Worm (Caenorhabditis elegans) whole organism, L3 larva: ENCODE data around the gene clec-126.

Experiments
- R02D3.7 ChIP-seq: fragments of 150-350 bp; optimal IDR thresholded peaks from 2 replicates; lab custom pipeline; 2014; ENCODE audit warnings: missing biosample characterization, missing genetic modification characterization
- ZK546.5 ChIP-seq: sonication (generic microtip); optimal IDR thresholded peaks from 2 replicates; lab custom pipeline; 2017; ENCODE audit warnings: missing biosample characterization, missing genetic modification characterization
- aly-2 ChIP-seq: fragments of 150-350 bp; optimal IDR thresholded peaks from 2 replicates; lab custom pipeline; 2014; ENCODE audit warnings: missing biosample characterization, missing genetic modification characterization
- ama-1 ChIP-seq: fragments of 150-350 bp; optimal IDR thresholded peaks from 2 replicates; lab custom pipeline; 2018
- ceh-16 ChIP-seq: sonication (generic microtip); optimal IDR thresholded peaks from 2 replicates; lab custom pipeline; 2017; ENCODE audit warnings: missing biosample characterization, missing genetic modification characterization
- ceh-9 ChIP-seq: sonication (generic microtip); optimal IDR thresholded peaks from 2 replicates; lab custom pipeline; 2018; ENCODE audit warnings: missing biosample characterization, missing genetic modification characterization
- daf-12 ChIP-seq: fragments of 150-350 bp; optimal IDR thresholded peaks from 2 replicates; lab custom pipeline; 2014; ENCODE audit warnings: missing biosample characterization, missing genetic modification reagents, missing genetic modification characterization
- egl-27 ChIP-seq: sonication (generic microtip); optimal IDR thresholded peaks from 4 replicates; lab custom pipeline; 2017; ENCODE audit warnings: missing biosample characterization, missing genetic modification reagents, missing genetic modification characterization
- egl-5 ChIP-seq: fragments of 150-350 bp; optimal IDR thresholded peaks from 2 replicates; lab custom pipeline; 2017; ENCODE audit warnings: missing biosample characterization, missing genetic modification reagents, missing genetic modification characterization, inconsistent platforms
- elt-1 ChIP-seq: fragments of 150-350 bp; optimal IDR thresholded peaks from 2 replicates; lab custom pipeline; 2014; ENCODE audit warnings: missing biosample characterization, missing genetic modification characterization
- elt-2 ChIP-seq: sonication (generic microtip); optimal IDR thresholded peaks from 2 replicates; lab custom pipeline; 2016; ENCODE audit warnings: missing genetic modification reagents, mild to moderate bottlenecking, missing genetic modification characterization, missing compliant biosample characterization
- elt-3 ChIP-seq, 3 experiments: fragments of 150-350 bp in 1 of 3; sonication (generic microtip) in 2 of 3; optimal IDR thresholded peaks; 2 replicates in 2 of 3; 4 replicates in 1 of 3; lab custom pipeline; 2014 to 2017; ENCODE audit warnings: missing biosample characterization in 3 of 3, missing genetic modification characterization in 3 of 3
- eor-1 ChIP-seq, 2 experiments: fragments of 150-350 bp; optimal IDR thresholded peaks; 2 replicates each; lab custom pipeline; 2014 to 2018; ENCODE audit warnings: missing biosample characterization in 2 of 2, missing genetic modification characterization in 2 of 2
- fkh-10 ChIP-seq: sonication (generic microtip); optimal IDR thresholded peaks from 2 replicates; lab custom pipeline; 2017; ENCODE audit warnings: missing biosample characterization, missing genetic modification reagents, missing genetic modification characterization
- fkh-2 ChIP-seq: fragments of 150-350 bp; optimal IDR thresholded peaks from 2 replicates; lab custom pipeline; 2014; ENCODE audit warnings: missing biosample characterization, missing genetic modification reagents, missing genetic modification characterization
- fos-1 ChIP-seq: fragments of 150-350 bp; optimal IDR thresholded peaks from 2 replicates; lab custom pipeline; 2014; ENCODE audit warnings: missing biosample characterization, missing genetic modification characterization
- hmg-11 ChIP-seq: sonication (generic microtip); optimal IDR thresholded peaks from 2 replicates; lab custom pipeline; 2016; ENCODE audit warnings: missing genetic modification characterization, missing compliant biosample characterization
- lin-15B ChIP-seq: fragments of 150-350 bp; optimal IDR thresholded peaks from 2 replicates; lab custom pipeline; 2014; ENCODE audit warnings: missing biosample characterization, missing genetic modification characterization
- lin-39 ChIP-seq: fragments of 150-350 bp; optimal IDR thresholded peaks from 2 replicates; lab custom pipeline; 2018; ENCODE audit warnings: missing biosample characterization, missing genetic modification reagents, missing genetic modification characterization
- lsy-12 ChIP-seq: sonication (generic microtip); optimal IDR thresholded peaks from 2 replicates; lab custom pipeline; 2016; ENCODE audit warnings: mild to moderate bottlenecking, missing genetic modification characterization, missing compliant biosample characterization
- mdl-1 ChIP-seq: fragments of 150-350 bp; optimal IDR thresholded peaks from 2 replicates; lab custom pipeline; 2014; ENCODE audit warnings: missing biosample characterization, missing genetic modification characterization
- mml-1 ChIP-seq: fragments of 150-350 bp; sonication (generic microtip); optimal IDR thresholded peaks from 3 replicates; lab custom pipeline; 2014; ENCODE audit warnings: missing biosample characterization, missing genetic modification characterization
- nfya-1 ChIP-seq: sonication (generic microtip); optimal IDR thresholded peaks from 2 replicates; lab custom pipeline; 2017; ENCODE audit warnings: missing genetic modification characterization, mild to moderate bottlenecking, missing compliant biosample characterization, antibody characterized with exemption, moderate library complexity; ENCODE audit not compliant: insufficient read depth
- nhr-11 ChIP-seq: fragments of 150-350 bp; optimal IDR thresholded peaks from 2 replicates; lab custom pipeline; 2014; ENCODE audit warnings: missing biosample characterization, missing genetic modification characterization
- nhr-12 ChIP-seq: fragments of 150-350 bp; optimal IDR thresholded peaks from 2 replicates; lab custom pipeline; 2014; ENCODE audit warnings: missing biosample characterization, missing genetic modification characterization
- nhr-23 ChIP-seq: fragments of 150-350 bp; optimal IDR thresholded peaks from 2 replicates; lab custom pipeline; 2014; ENCODE audit warnings: missing biosample characterization, missing genetic modification reagents, missing genetic modification characterization
- nhr-237 ChIP-seq: fragments of 150-350 bp; optimal IDR thresholded peaks from 2 replicates; lab custom pipeline; 2014; ENCODE audit warnings: missing biosample characterization, missing genetic modification characterization
- nhr-25 ChIP-seq: sonication (generic microtip); optimal IDR thresholded peaks from 2 replicates; lab custom pipeline; 2017; ENCODE audit warnings: missing biosample characterization, missing genetic modification characterization
- nhr-28 ChIP-seq: fragments of 150-350 bp; optimal IDR thresholded peaks from 2 replicates; lab custom pipeline; 2014; ENCODE audit warnings: missing biosample characterization, missing genetic modification characterization
- nhr-43 ChIP-seq: sonication (generic microtip); optimal IDR thresholded peaks from 2 replicates; lab custom pipeline; 2016; ENCODE audit warnings: mild to moderate bottlenecking, missing genetic modification characterization, missing compliant biosample characterization; ENCODE audit not compliant: poor library complexity, severe bottlenecking
- nhr-76 ChIP-seq: fragments of 150-350 bp; sonication (generic microtip); optimal IDR thresholded peaks from 5 replicates; lab custom pipeline; 2014; ENCODE audit warnings: missing biosample characterization, missing genetic modification characterization
- nhr-77 ChIP-seq: fragments of 150-350 bp; optimal IDR thresholded peaks from 2 replicates; lab custom pipeline; 2014; ENCODE audit warnings: missing biosample characterization, missing genetic modification characterization
- pha-4 ChIP-seq: fragments of 150-350 bp; optimal IDR thresholded peaks from 2 replicates; lab custom pipeline; 2014; ENCODE audit warnings: missing biosample characterization, missing genetic modification reagents, missing genetic modification characterization
- pqm-1 ChIP-seq: fragments of 150-350 bp; optimal IDR thresholded peaks from 2 replicates; lab custom pipeline; 2017; ENCODE audit warnings: missing biosample characterization, missing genetic modification characterization, inconsistent platforms
- sea-2 ChIP-seq: fragments of 150-350 bp; sonication (generic microtip); optimal IDR thresholded peaks from 4 replicates; lab custom pipeline; 2014; ENCODE audit warnings: missing biosample characterization, missing genetic modification reagents, missing genetic modification characterization
- snpc-4 ChIP-seq: fragments of 150-350 bp; optimal IDR thresholded peaks from 2 replicates; lab custom pipeline; 2014; ENCODE audit warnings: missing biosample characterization, missing genetic modification characterization
- tbx-2 ChIP-seq: sonication (generic microtip); optimal IDR thresholded peaks from 2 replicates; lab custom pipeline; 2016; ENCODE audit warnings: mild to moderate bottlenecking, missing genetic modification characterization, missing compliant biosample characterization
- unc-39 ChIP-seq: sonication (generic microtip); optimal IDR thresholded peaks from 4 replicates; lab custom pipeline; 2017; ENCODE audit warnings: missing biosample characterization, missing genetic modification characterization
- unc-62 ChIP-seq: fragments of 150-350 bp; sonication (generic microtip); optimal IDR thresholded peaks from 4 replicates; lab custom pipeline; 2014; ENCODE audit warnings: missing biosample characterization, missing genetic modification reagents, missing genetic modification characterization
- zag-1 ChIP-seq: fragments of 150-350 bp; optimal IDR thresholded peaks from 2 replicates; lab custom pipeline; 2014; ENCODE audit warnings: missing biosample characterization, missing genetic modification characterization
- ztf-11 ChIP-seq: fragments of 150-350 bp; optimal IDR thresholded peaks from 2 replicates; lab custom pipeline; 2014; ENCODE audit warnings: missing biosample characterization, missing genetic modification characterization
- ztf-4 ChIP-seq: fragments of 150-350 bp; optimal IDR thresholded peaks from 2 replicates; lab custom pipeline; 2014; ENCODE audit warnings: missing biosample characterization, missing genetic modification characterization

Gene clec-126

DNA sequence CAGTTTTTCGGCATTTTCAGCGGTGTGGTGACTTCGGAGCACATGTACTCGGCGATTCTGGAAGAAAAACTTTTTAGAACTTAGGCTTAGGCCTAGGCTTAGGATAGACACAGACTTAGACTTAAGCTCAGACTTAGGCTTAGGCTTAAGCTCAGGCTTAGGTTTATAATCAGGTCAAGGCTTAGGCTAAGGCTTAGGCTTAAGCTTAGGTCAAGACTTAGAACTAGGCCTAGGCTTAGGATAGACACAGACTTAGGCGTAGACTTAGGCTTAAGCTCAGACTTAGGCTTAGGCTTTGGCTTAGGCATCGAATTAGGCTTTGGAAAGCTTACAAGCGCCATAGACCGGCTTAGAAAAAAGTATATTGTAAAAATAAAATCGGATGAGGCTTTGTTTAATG lies 42.8 kb upstream of the clec-126 start:
- no peak for TF ChIP-seq daf-12 (tag; lab: Kevin White, UChicago)
- TF ChIP-seq lin-39 (tag; lab: Kevin White, UChicago) = no peak
- no peak for TF ChIP-seq nhr-11 (tag; lab: Kevin White, UChicago)
- TF ChIP-seq mml-1 = no peak
- no peak for TF ChIP-seq ama-1
- TF ChIP-seq ztf-11 = no peak
- TF ChIP-seq nhr-77 (tag; lab: Kevin White, UChicago) = no peak
- TF ChIP-seq nhr-23 (tag; lab: Kevin White, UChicago) = no peak
- no peak for TF ChIP-seq aly-2 (tag; lab: Kevin White, UChicago)
- no peak for TF ChIP-seq nhr-76 (tag; lab: Kevin White, UChicago)
- no peak for TF ChIP-seq eor-1 (tag; optimal IDR thresholded peaks at IDR 0.05; lab: Kevin White, UChicago)
- no peak for TF ChIP-seq ZK546.5 (tag; lab: Kevin White, UChicago)
- TF ChIP-seq, all 47 proteins: peak for 0

DNA sequence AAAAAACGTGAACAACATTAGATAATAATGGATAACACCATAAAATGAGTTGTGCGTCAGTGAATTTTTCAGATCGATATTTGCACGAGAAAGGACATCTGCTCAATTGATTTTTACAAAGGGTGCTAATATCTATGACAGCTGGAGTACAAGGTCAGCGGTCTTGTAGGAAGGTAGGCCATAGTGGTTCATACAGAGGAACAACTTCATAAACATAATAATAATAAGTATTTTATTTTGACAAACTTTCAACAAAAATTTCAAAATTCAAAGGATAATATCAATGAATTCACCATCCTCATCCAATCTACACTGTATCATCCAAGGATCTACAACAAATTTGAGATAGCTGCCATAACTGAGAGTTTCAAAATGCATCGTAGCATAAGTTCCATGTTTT lies 42.1 kb upstream of the clec-126 start, which contains the start of gene fbxb-104:
fbxb-104 (minus strand) TSS at position 101 of the 400 bp plus-strand sequence.
- TF ChIP-seq lsy-12 (tag; lab: Kevin White, UChicago) = no peak
- TF ChIP-seq nhr-28 (tag; lab: Kevin White, UChicago) = no peak
- TF ChIP-seq ama-1 = no peak
- TF ChIP-seq nfya-1 (tag; lab: Kevin White, UChicago) = no peak
- TF ChIP-seq sea-2 = no peak
- TF ChIP-seq snpc-4 (tag; lab: Kevin White, UChicago) = no peak
- no peak for TF ChIP-seq ceh-9 (tag; lab: Kevin White, UChicago)
- TF ChIP-seq lin-39 (tag; lab: Kevin White, UChicago) = no peak
- TF ChIP-seq elt-3 (tag; optimal IDR thresholded peaks at IDR 0.05; lab: Kevin White, UChicago) = no peak
- TF ChIP-seq egl-27 (tag; lab: Kevin White, UChicago) = no peak
- TF ChIP-seq hmg-11 (tag; lab: Kevin White, UChicago) = no peak
- no peak for TF ChIP-seq aly-2 (tag; lab: Kevin White, UChicago)
- no peak for TF ChIP-seq mml-1
- TF ChIP-seq fkh-2 (tag; lab: Kevin White, UChicago) = no peak
- no peak for TF ChIP-seq pha-4
- TF ChIP-seq nhr-25 = no peak
- TF ChIP-seq nhr-237 (tag; lab: Kevin White, UChicago) = no peak
- no peak for TF ChIP-seq nhr-12 (tag; lab: Kevin White, UChicago)
- no peak for TF ChIP-seq R02D3.7 (tag; lab: Kevin White, UChicago)

DNA sequence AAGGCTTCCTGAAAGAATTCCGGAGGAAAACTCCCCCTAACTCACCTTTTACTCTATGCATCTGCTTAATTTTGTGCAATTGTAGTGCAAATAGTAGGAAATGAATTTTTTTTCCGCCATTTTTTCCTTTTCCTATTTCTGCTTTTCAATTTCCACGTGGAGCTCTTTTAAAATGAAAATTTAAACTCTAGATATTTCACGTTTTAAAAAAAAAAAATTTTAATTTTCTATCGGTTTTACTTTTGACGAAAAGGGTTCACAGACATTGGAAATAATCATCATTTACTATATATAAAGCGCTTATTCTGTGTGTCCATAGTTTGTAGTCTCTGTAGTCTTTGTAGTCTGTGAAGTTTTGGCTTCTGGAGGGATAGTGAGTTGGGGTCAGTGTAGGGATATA lies 37.7 kb upstream of the clec-126 start, which contains the start of gene Y49F6B.8:
Y49F6B.8 (minus strand) TSS at position 101 of the 400 bp plus-strand sequence.
- TF ChIP-seq aly-2 (tag; lab: Kevin White, UChicago) = no peak
- no peak for TF ChIP-seq ztf-4 (tag; lab: Kevin White, UChicago)
- no peak for TF ChIP-seq elt-2 (tag; lab: Kevin White, UChicago)
- TF ChIP-seq elt-1 (tag; lab: Kevin White, UChicago) = no peak
- TF ChIP-seq pha-4 = no peak
- TF ChIP-seq ZK546.5 (tag; lab: Kevin White, UChicago) = no peak
- no peak for TF ChIP-seq mml-1
- no peak for TF ChIP-seq ztf-11
- TF ChIP-seq fkh-2 (tag; lab: Kevin White, UChicago) = no peak
- no peak for TF ChIP-seq pqm-1 (tag; lab: Kevin White, UChicago)
- TF ChIP-seq, all 47 proteins: peak for 0

DNA sequence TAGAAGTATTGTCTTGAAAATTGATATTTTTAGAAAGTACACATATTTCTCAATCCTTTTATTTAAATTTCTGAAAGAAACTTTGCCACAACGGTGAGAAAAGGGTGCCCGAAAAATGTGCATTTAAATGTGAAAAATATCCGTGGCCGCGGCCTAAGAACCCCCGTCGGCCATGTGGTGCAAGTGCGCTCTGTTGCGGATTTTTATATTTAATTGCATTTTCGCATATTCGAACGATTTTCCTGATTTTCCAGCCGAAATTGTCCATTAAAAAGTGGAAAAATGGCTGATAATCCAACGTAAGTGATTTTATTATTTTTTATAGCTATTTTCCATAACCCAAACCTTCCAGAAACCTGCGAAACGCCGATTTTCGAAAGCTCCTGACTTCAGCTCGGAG lies 37.1 kb upstream of the clec-126 start, which contains the start of gene smu-2:
smu-2 (plus strand) TSS at position 178 of the 400 bp plus-strand sequence.
- TF ChIP-seq hmg-11 (tag; lab: Kevin White, UChicago) (no peak), nhr-28 (tag; lab: Kevin White, UChicago) (no peak), unc-39 (tag; lab: Kevin White, UChicago) (no peak), daf-12 (tag; lab: Kevin White, UChicago) (no peak), nhr-76 (tag; lab: Kevin White, UChicago) (no peak), ceh-9 (tag; lab: Kevin White, UChicago) (no peak), nfya-1 (tag; lab: Kevin White, UChicago) (peak; percentile 55), pqm-1 (tag; lab: Kevin White, UChicago) (no peak), ztf-11 (no peak), R02D3.7 (tag; lab: Kevin White, UChicago) (peak; percentile 1), ztf-4 (tag; lab: Kevin White, UChicago) (no peak), mdl-1 (no peak), nhr-25 (peak; percentile 20), ama-1 (no peak), ceh-16 (tag; lab: Kevin White, UChicago) (no peak), elt-1 (tag; lab: Kevin White, UChicago) (no peak), tbx-2 (tag; lab: Kevin White, UChicago) (no peak), ZK546.5 (tag; lab: Kevin White, UChicago) (no peak), zag-1 (tag; lab: Kevin White, UChicago) (no peak), sea-2 (no peak), lin-39 (tag; lab: Kevin White, UChicago) (peak; percentile 59), fkh-2 (tag; lab: Kevin White, UChicago) (no peak), unc-62 (GFP tag; lab: Kevin White, UChicago) (no peak), fos-1 (no peak), lsy-12 (tag; lab: Kevin White, UChicago) (no peak), pha-4 (no peak), fkh-10 (GFP tag; lab: Kevin White, UChicago) (peak; percentile 17), nhr-23 (tag; lab: Kevin White, UChicago) (peak; percentile 17), lin-15B (tag; lab: Kevin White, UChicago) (peak; percentile 91), egl-5 (tag; lab: Kevin White, UChicago) (peak; percentile 69), nhr-43 (tag; lab: Kevin White, UChicago) (no peak), nhr-77 (tag; lab: Kevin White, UChicago) (no peak), snpc-4 (tag; lab: Kevin White, UChicago) (peak; percentile 55), mml-1 (no peak), elt-2 (tag; lab: Kevin White, UChicago) (peak; percentile 11), egl-27 (tag; lab: Kevin White, UChicago) (no peak), nhr-237 (tag; lab: Kevin White, UChicago) (no peak)
